Fruit fly (Drosophila melanogaster) whole organism, embryonic: ENCODE results near the gene CG43085.

Experiments used
- CG10267 ChIP-seq: fragments of 200-800 bp; sonication (Bioruptor generic); optimal IDR thresholded peaks from 2 replicates; lab custom pipeline; 2018; ENCODE audit warnings: missing biosample characterization, mild to moderate bottlenecking, missing genetic modification characterization, moderate library complexity
- CG10979 ChIP-seq: fragments of 200-800 bp; sonication (Bioruptor generic); optimal IDR thresholded peaks from 2 replicates; lab custom pipeline; 2018; ENCODE audit warnings: missing biosample characterization, mild to moderate bottlenecking, missing genetic modification characterization, moderate library complexity
- CG11247 ChIP-seq: fragments of 200-800 bp; sonication (Bioruptor generic); IDR thresholded peaks from 2 replicates; pipeline ENCODE4 v1.3.6; 2022; ENCODE audit warnings: missing biosample characterization, missing genetic modification characterization
- CG11696 ChIP-seq: fragments of 200-800 bp; sonication (Bioruptor generic); IDR thresholded peaks from 2 replicates; pipeline ENCODE4 v1.3.6; 2022; ENCODE audit warnings: missing biosample characterization, missing genetic modification characterization
- CG11723 ChIP-seq: fragments of 200-800 bp; sonication (Bioruptor generic); optimal IDR thresholded peaks from 2 replicates; lab custom pipeline; 2017; ENCODE audit warnings: missing biosample characterization, mild to moderate bottlenecking, missing genetic modification characterization
- CG12219 ChIP-seq: fragments of 200-800 bp; sonication (Bioruptor generic); optimal IDR thresholded peaks from 3 replicates; lab custom pipeline; 2018; ENCODE audit warnings: missing biosample characterization, mild to moderate bottlenecking, missing genetic modification characterization
- CG12942 ChIP-seq: fragments of 200-800 bp; sonication (Bioruptor generic); optimal IDR thresholded peaks from 3 replicates; lab custom pipeline; 2016; ENCODE audit warnings: missing biosample characterization, missing genetic modification characterization
- CG13123 ChIP-seq: fragments of 200-800 bp; sonication (Bioruptor generic); optimal IDR thresholded peaks from 2 replicates; lab custom pipeline; 2016; ENCODE audit warnings: missing biosample characterization, missing genetic modification characterization
- CG13287 ChIP-seq: fragments of 200-800 bp; sonication (Bioruptor generic); IDR thresholded peaks from 2 replicates; pipeline ENCODE4 v1.3.6; 2022; ENCODE audit warnings: missing biosample characterization, missing genetic modification characterization; ENCODE audit not compliant: partially characterized antibody
- CG14014 ChIP-seq: fragments of 200-800 bp; sonication (Bioruptor generic); IDR thresholded peaks from 2 replicates; pipeline ENCODE4 v1.3.6; 2022; ENCODE audit warnings: missing biosample characterization, missing genetic modification characterization
- CG16813 ChIP-seq: fragments of 200-800 bp; sonication (Bioruptor generic); IDR thresholded peaks from 3 replicates; pipeline ENCODE4 v1.3.6; 2022; ENCODE audit warnings: missing biosample characterization, missing genetic modification characterization; ENCODE audit not compliant: partially characterized antibody
- CG2129 ChIP-seq: fragments of 200-800 bp; sonication (Bioruptor generic); IDR thresholded peaks from 2 replicates; pipeline ENCODE4 v1.3.6; 2022; ENCODE audit warnings: missing biosample characterization, missing genetic modification characterization; ENCODE audit not compliant: partially characterized antibody
- CG2678 ChIP-seq: fragments of 200-800 bp; sonication (Bioruptor generic); optimal IDR thresholded peaks from 3 replicates; lab custom pipeline; 2019; ENCODE audit warnings: missing biosample characterization, mild to moderate bottlenecking, missing genetic modification characterization, moderate library complexity
- CG31365 ChIP-seq: fragments of 200-800 bp; sonication (Bioruptor generic); optimal IDR thresholded peaks from 2 replicates; lab custom pipeline; 2018; ENCODE audit warnings: missing biosample characterization, mild to moderate bottlenecking, missing genetic modification characterization
- CG31441 ChIP-seq: fragments of 200-800 bp; sonication (Bioruptor generic); IDR thresholded peaks from 2 replicates; pipeline ENCODE4 v1.3.6; 2022; ENCODE audit warnings: missing biosample characterization, missing genetic modification characterization
- CG3407 ChIP-seq: fragments of 200-800 bp; sonication (Bioruptor generic); optimal IDR thresholded peaks from 2 replicates; lab custom pipeline; 2018; ENCODE audit warnings: missing biosample characterization, mild to moderate bottlenecking, missing genetic modification characterization
- CG5180 ChIP-seq: fragments of 200-800 bp; sonication (Bioruptor generic); optimal IDR thresholded peaks from 3 replicates; lab custom pipeline; 2017; ENCODE audit warnings: missing biosample characterization, missing genetic modification characterization, mild to moderate bottlenecking, moderate library complexity, missing genetic modification reagents
- CG9609 ChIP-seq: fragments of 200-800 bp; sonication (Bioruptor generic); optimal IDR thresholded peaks from 3 replicates; lab custom pipeline; 2016; ENCODE audit warnings: missing biosample characterization, missing genetic modification characterization
- CG9797 ChIP-seq: fragments of 200-800 bp; sonication (Bioruptor generic); optimal IDR thresholded peaks from 3 replicates; lab custom pipeline; 2018; ENCODE audit warnings: missing biosample characterization, mild to moderate bottlenecking, missing genetic modification characterization
- CTCF ChIP-seq: fragments of 200-800 bp; sonication (Bioruptor generic); optimal IDR thresholded peaks from 2 replicates; lab custom pipeline; 2017; ENCODE audit warnings: missing biosample characterization, mild to moderate bottlenecking, missing genetic modification characterization, moderate library complexity
- CkIIα-i1 ChIP-seq: fragments of 200-800 bp; sonication (Bioruptor generic); IDR thresholded peaks from 2 replicates; pipeline ENCODE4 v1.3.6; 2022; ENCODE audit warnings: missing biosample characterization, missing genetic modification characterization
- Deaf1 ChIP-seq: fragments of 200-800 bp; optimal IDR thresholded peaks from 3 replicates; lab custom pipeline; 2019; ENCODE audit warnings: missing biosample characterization, mild to moderate bottlenecking, missing genetic modification characterization, moderate library complexity
- Dfd ChIP-seq, 2 experiments: fragments of >200 bp; optimal IDR thresholded peaks; 2 replicates each; lab custom pipeline; 2017; ENCODE audit warnings: missing biosample characterization in 2 of 2, missing genetic modification characterization in 2 of 2
- Dip3 ChIP-seq: fragments of 200-800 bp; sonication (Bioruptor generic); optimal IDR thresholded peaks from 3 replicates; lab custom pipeline; 2016; ENCODE audit warnings: missing biosample characterization, missing genetic modification characterization
- Eip74EF ChIP-seq, 2 experiments: fragments of 200-800 bp in 1 of 2; fragments of >200 bp in 1 of 2; sonication (Bioruptor generic) in 1 of 2; optimal IDR thresholded peaks; 2 replicates each; lab custom pipeline; 2017 to 2019; ENCODE audit warnings: missing biosample characterization in 2 of 2, missing genetic modification characterization in 2 of 2, mild to moderate bottlenecking in 1 of 2, moderate library complexity in 1 of 2
- HmgZ ChIP-seq: fragments of 200-800 bp; sonication (Bioruptor generic); optimal IDR thresholded peaks from 2 replicates; lab custom pipeline; 2018; ENCODE audit warnings: missing biosample characterization, mild to moderate bottlenecking, missing genetic modification characterization
- MESR4 ChIP-seq: fragments of 200-800 bp; sonication (Bioruptor generic); optimal IDR thresholded peaks from 2 replicates; lab custom pipeline; 2018; ENCODE audit warnings: missing biosample characterization, mild to moderate bottlenecking, missing genetic modification characterization, moderate library complexity
- NFAT ChIP-seq: fragments of 200-800 bp; sonication (Bioruptor generic); IDR thresholded peaks from 2 replicates; pipeline ENCODE4 v1.3.6; 2022; ENCODE audit warnings: missing biosample characterization, missing genetic modification characterization
- Nf-YC ChIP-seq: fragments of 200-800 bp; optimal IDR thresholded peaks from 3 replicates; lab custom pipeline; 2019; ENCODE audit warnings: missing biosample characterization, mild to moderate bottlenecking, missing genetic modification characterization, moderate library complexity
- Pdp1 ChIP-seq, 2 experiments: fragments of 200-800 bp; sonication (Bioruptor generic); optimal IDR thresholded peaks; 3 replicates each; lab custom pipeline; 2016; ENCODE audit warnings: missing biosample characterization in 2 of 2, missing genetic modification characterization in 2 of 2, mild to moderate bottlenecking in 1 of 2, moderate library complexity in 1 of 2
- Sox100B ChIP-seq: fragments of 200-800 bp; sonication (Bioruptor generic); optimal IDR thresholded peaks from 3 replicates; lab custom pipeline; 2018; ENCODE audit warnings: missing biosample characterization, mild to moderate bottlenecking, missing genetic modification characterization
- Taf1 ChIP-seq: fragments of 200-800 bp; sonication (Bioruptor generic); IDR thresholded peaks from 2 replicates; pipeline ENCODE4 v1.3.6; 2022; ENCODE audit warnings: missing biosample characterization, missing genetic modification characterization
- Trl ChIP-seq, 3 experiments: fragments of >200 bp in 2 of 3; fragments of 200-800 bp in 1 of 3; sonication (Bioruptor generic) in 1 of 3; optimal IDR thresholded peaks; 2 replicates in 1 of 3; 3 replicates in 2 of 3; lab custom pipeline; 2016 to 2017; ENCODE audit warnings: missing biosample characterization in 1 of 3, missing genetic modification characterization in 1 of 3
- br ChIP-seq: fragments of >200 bp; optimal IDR thresholded peaks from 2 replicates; lab custom pipeline; 2017
- btn ChIP-seq: fragments of 200-800 bp; sonication (Bioruptor generic); optimal IDR thresholded peaks from 2 replicates; lab custom pipeline; 2016; ENCODE audit warnings: missing biosample characterization, missing genetic modification characterization
- cato ChIP-seq: fragments of 200-800 bp; sonication (Bioruptor generic); optimal IDR thresholded peaks from 2 replicates; lab custom pipeline; 2016; ENCODE audit warnings: missing biosample characterization, missing genetic modification characterization, borderline replicate concordance
- chn ChIP-seq: fragments of 200-800 bp; sonication (Bioruptor generic); optimal IDR thresholded peaks from 2 replicates; lab custom pipeline; 2016; ENCODE audit warnings: missing biosample characterization, missing genetic modification characterization
- fd3F ChIP-seq: fragments of 200-800 bp; sonication (Bioruptor generic); optimal IDR thresholded peaks from 2 replicates; lab custom pipeline; 2018; ENCODE audit warnings: missing biosample characterization, mild to moderate bottlenecking, missing genetic modification characterization, moderate library complexity
- fd64A ChIP-seq: fragments of 200-800 bp; sonication (Bioruptor generic); optimal IDR thresholded peaks from 3 replicates; lab custom pipeline; 2018; ENCODE audit warnings: missing biosample characterization, mild to moderate bottlenecking, missing genetic modification characterization
- fu2 ChIP-seq: fragments of 200-800 bp; sonication (Bioruptor generic); optimal IDR thresholded peaks from 2 replicates; lab custom pipeline; 2016; ENCODE audit warnings: missing biosample characterization, missing genetic modification characterization
- gro ChIP-seq: fragments of 200-800 bp; sonication (Bioruptor generic); optimal IDR thresholded peaks from 2 replicates; lab custom pipeline; 2016; ENCODE audit warnings: missing biosample characterization, missing genetic modification characterization
- ham ChIP-seq: fragments of 200-800 bp; sonication (Bioruptor generic); IDR thresholded peaks from 2 replicates; pipeline ENCODE4 v1.3.6; 2022; ENCODE audit warnings: missing biosample characterization, missing genetic modification characterization
- ind ChIP-seq: fragments of 200-800 bp; sonication (Bioruptor generic); optimal IDR thresholded peaks from 3 replicates; lab custom pipeline; 2016; ENCODE audit warnings: missing biosample characterization, missing genetic modification characterization
- kay ChIP-seq: fragments of 200-800 bp; sonication (Bioruptor generic); optimal IDR thresholded peaks from 2 replicates; lab custom pipeline; 2016; ENCODE audit warnings: missing biosample characterization, missing genetic modification characterization
- kni ChIP-seq: fragments of 200-800 bp; sonication (Bioruptor generic); optimal IDR thresholded peaks from 3 replicates; lab custom pipeline; 2017; ENCODE audit warnings: mild to moderate bottlenecking, missing biosample characterization, missing genetic modification reagents, missing genetic modification characterization
- lilli ChIP-seq: fragments of 200-800 bp; sonication (Bioruptor generic); optimal IDR thresholded peaks from 3 replicates; lab custom pipeline; 2016; ENCODE audit warnings: missing biosample characterization, missing genetic modification characterization
- nmo ChIP-seq: fragments of 200-800 bp; sonication (Bioruptor generic); optimal IDR thresholded peaks from 2 replicates; lab custom pipeline; 2018; ENCODE audit warnings: missing biosample characterization, mild to moderate bottlenecking, missing genetic modification characterization, moderate library complexity
- nom ChIP-seq: fragments of 200-800 bp; sonication (Bioruptor generic); optimal IDR thresholded peaks from 2 replicates; lab custom pipeline; 2017; ENCODE audit warnings: missing biosample characterization, missing genetic modification characterization, mild to moderate bottlenecking, moderate library complexity, missing genetic modification reagents
- sqz ChIP-seq: fragments of 200-800 bp; sonication (Bioruptor generic); optimal IDR thresholded peaks from 3 replicates; lab custom pipeline; 2018; ENCODE audit warnings: missing biosample characterization, mild to moderate bottlenecking, missing genetic modification characterization
- ssp ChIP-seq: fragments of 200-800 bp; sonication (Bioruptor generic); IDR thresholded peaks from 2 replicates; pipeline ENCODE4 v1.3.6; 2022; ENCODE audit warnings: missing biosample characterization, missing genetic modification characterization
- tup ChIP-seq: fragments of 200-800 bp; sonication (Bioruptor generic); optimal IDR thresholded peaks from 2 replicates; lab custom pipeline; 2016; ENCODE audit warnings: missing biosample characterization, mild to moderate bottlenecking, missing genetic modification characterization, moderate library complexity

Gene CG43085

dm6 chr3L:17665084-17665576 is 18.6 kb upstream of the CG43085 start:
- peak; percentile 22; the same call in 1 of the 2 replicates for TF ChIP-seq CG13287 (GFP tag; lab: Robert Waterston, UW)
- no peak for TF ChIP-seq nom (GFP tag; lab: Kevin White, UChicago)
- TF ChIP-seq fu2 (GFP tag; lab: Kevin White, UChicago): no peak
- TF ChIP-seq Nf-YC (tag; lab: Kevin White, UChicago): peak; percentile 6
- TF ChIP-seq CG14014 (GFP tag; lab: Robert Waterston, UW): no peak
- peak; percentile 6 for TF ChIP-seq CG2678 (tag; lab: Kevin White, UChicago)
- peak; percentile 24 for TF ChIP-seq HmgZ (tag; lab: Kevin White, UChicago)
- no peak for TF ChIP-seq CG5180 (GFP tag; lab: Kevin White, UChicago)
- no peak for TF ChIP-seq CG12942 (GFP tag; lab: Kevin White, UChicago)
- no peak for TF ChIP-seq CG11723 (GFP tag; lab: Kevin White, UChicago)
- TF ChIP-seq chn: no peak
- TF ChIP-seq Deaf1: peak; percentile 97
- TF ChIP-seq CkIIα-i1 (GFP tag; lab: Robert Waterston, UW): no peak
- no peak for TF ChIP-seq CG2129 (GFP tag; lab: Robert Waterston, UW)
- TF ChIP-seq CG31365 (tag; lab: Kevin White, UChicago): no peak
- TF ChIP-seq CG9609: no peak
- TF ChIP-seq kay (GFP tag; lab: Kevin White, UChicago): no peak
- TF ChIP-seq nmo (GFP tag; lab: Kevin White, UChicago): no peak
- no peak for TF ChIP-seq CG12219 (GFP tag; lab: Kevin White, UChicago)
- peak; percentile 24; the same call in 1 of the 2 replicates for TF ChIP-seq NFAT (GFP tag; lab: Robert Waterston, UW)
- no peak for TF ChIP-seq Dip3
- no peak for TF ChIP-seq cato (GFP tag; lab: Kevin White, UChicago)
- TF ChIP-seq CG10267 (tag; lab: Kevin White, UChicago): no peak
- no peak for TF ChIP-seq ind (GFP tag; lab: Kevin White, UChicago)
- TF ChIP-seq btn (GFP tag; lab: Kevin White, UChicago): no peak
- no peak for TF ChIP-seq Eip74EF (GFP tag; optimal IDR thresholded peaks at IDR 0.05; lab: Kevin White, UChicago)
- no peak for TF ChIP-seq CG3407
- TF ChIP-seq lilli: no peak
- no peak for TF ChIP-seq fd3F
- TF ChIP-seq CG11696 (GFP tag; lab: Robert Waterston, UW): no peak
- TF ChIP-seq CG10979: no peak
- TF ChIP-seq Taf1 (GFP tag; lab: Robert Waterston, UW): no peak
- no peak for TF ChIP-seq br (lab: Kevin White, UChicago)
- no peak for TF ChIP-seq CTCF (GFP tag; lab: Kevin White, UChicago)
- no peak for TF ChIP-seq CG31441 (GFP tag; lab: Robert Waterston, UW)
- no peak for TF ChIP-seq CG13123 (GFP tag; lab: Kevin White, UChicago)
- no peak for TF ChIP-seq kni
- TF ChIP-seq CG16813 (GFP tag; lab: Robert Waterston, UW): 0 out of 3 replicates have a peak, but pooled peaks have one; percentile 34
- peak; percentile 36 for TF ChIP-seq gro (GFP tag; lab: Kevin White, UChicago)
- TF ChIP-seq Trl (optimal IDR thresholded peaks at IDR 0.05; lab: Kevin White, UChicago): no peak
- no peak for TF ChIP-seq Trl (GFP tag; optimal IDR thresholded peaks at IDR 0.05; lab: Kevin White, UChicago)
- TF ChIP-seq ssp (GFP tag; lab: Robert Waterston, UW): no peak
- no peak for TF ChIP-seq Sox100B (GFP tag; lab: Kevin White, UChicago)
- no peak for TF ChIP-seq ham
- TF ChIP-seq sqz (GFP tag; lab: Kevin White, UChicago): no peak
- no peak for TF ChIP-seq tup (GFP tag; lab: Kevin White, UChicago)
- peak in 1 of 2 experiments; percentile 99 for TF ChIP-seq Pdp1 (GFP tag; optimal IDR thresholded peaks at IDR 0.05; lab: Kevin White, UChicago)
- no peak for TF ChIP-seq CG11247 (GFP tag; lab: Robert Waterston, UW)
- no peak for TF ChIP-seq Dfd (GFP tag; optimal IDR thresholded peaks at IDR 0.05; lab: Kevin White, UChicago)
- TF ChIP-seq fd64A: no peak
- TF ChIP-seq CG9797 (GFP tag; lab: Kevin White, UChicago): no peak
- TF ChIP-seq MESR4: no peak
